Worm (Caenorhabditis elegans) whole organism, mixed stage, embryonic: Measurements from ENCODE around the gene K09F6.6.

Experiments
- bed-3 ChIP-seq: fragments of 200-800 bp; sonication (Bioruptor generic); optimal IDR thresholded peaks from 3 replicates; lab custom pipeline; 2018; ENCODE audit warnings: mild to moderate bottlenecking, missing genetic modification characterization, moderate library complexity, missing compliant biosample characterization
- ceh-39 ChIP-seq: fragments of 150-350 bp; optimal IDR thresholded peaks from 2 replicates; lab custom pipeline; 2014; ENCODE audit warnings: missing biosample characterization, missing genetic modification characterization
- ces-1 ChIP-seq: fragments of 150-350 bp; optimal IDR thresholded peaks from 2 replicates; lab custom pipeline; 2014; ENCODE audit warnings: missing biosample characterization, missing genetic modification reagents, missing genetic modification characterization
- elt-3 ChIP-seq: fragments of 150-350 bp; optimal IDR thresholded peaks from 2 replicates; lab custom pipeline; 2014; ENCODE audit warnings: missing biosample characterization, missing genetic modification characterization
- lsy-2 ChIP-seq: fragments of 150-350 bp; optimal IDR thresholded peaks from 2 replicates; lab custom pipeline; 2014; ENCODE audit warnings: missing biosample characterization, missing genetic modification characterization
- mep-1 ChIP-seq: fragments of 150-350 bp; optimal IDR thresholded peaks from 2 replicates; lab custom pipeline; 2017; ENCODE audit warnings: missing biosample characterization, missing genetic modification reagents, missing genetic modification characterization, inconsistent platforms
- mls-2 ChIP-seq: sonication (generic microtip); optimal IDR thresholded peaks from 2 replicates; lab custom pipeline; 2016; ENCODE audit warnings: mild to moderate bottlenecking, missing genetic modification characterization, moderate library complexity, missing compliant biosample characterization
- nhr-12 ChIP-seq: fragments of 150-350 bp; optimal IDR thresholded peaks from 2 replicates; lab custom pipeline; 2014; ENCODE audit warnings: missing biosample characterization, missing genetic modification characterization
- nhr-237 ChIP-seq: fragments of 150-350 bp; optimal IDR thresholded peaks from 2 replicates; lab custom pipeline; 2014; ENCODE audit warnings: missing biosample characterization, missing genetic modification characterization
- sem-2 ChIP-seq: fragments of 200-800 bp; sonication (Bioruptor generic); optimal IDR thresholded peaks from 2 replicates; lab custom pipeline; 2018; ENCODE audit warnings: mild to moderate bottlenecking, missing genetic modification characterization, missing compliant biosample characterization
- unc-62 ChIP-seq: fragments of 150-350 bp; optimal IDR thresholded peaks from 2 replicates; lab custom pipeline; 2014; ENCODE audit warnings: missing biosample characterization, missing genetic modification reagents, missing genetic modification characterization

- TF ChIP-seq sem-2 (GFP tag; lab: Kevin White, UChicago) (no peak), ceh-39 (no peak), nhr-237 (tag; lab: Kevin White, UChicago) (no peak), nhr-12 (tag; lab: Kevin White, UChicago) (no peak), lsy-2 (no peak), mls-2 (tag; lab: Kevin White, UChicago) (no peak), ces-1 (no peak), elt-3 (tag; lab: Kevin White, UChicago) (no peak), mep-1 (tag; lab: Kevin White, UChicago) (no peak), bed-3 (GFP tag; lab: Kevin White, UChicago) (no peak), unc-62 (GFP tag; lab: Kevin White, UChicago) (no peak)
Observed at ce11 chrII:2253676-2254075, 25.4 kb downstream of the K09F6.6 start.
